Fruit fly (Drosophila melanogaster) whole organism, prepupa: ENCODE results near the gene PNPase.

Experiments used
- CG11902 ChIP-seq: fragments of 200-800 bp; sonication (Bioruptor generic); optimal IDR thresholded peaks from 3 replicates; lab custom pipeline; 2016; ENCODE audit warnings: missing biosample characterization, missing genetic modification characterization
- CG16779 ChIP-seq: fragments of 200-800 bp; sonication (Bioruptor generic); optimal IDR thresholded peaks from 3 replicates; lab custom pipeline; 2017; ENCODE audit warnings: missing biosample characterization, mild to moderate bottlenecking, missing genetic modification characterization
- CG6854 ChIP-seq: fragments of 200-800 bp; sonication (Bioruptor generic); optimal IDR thresholded peaks from 2 replicates; lab custom pipeline; 2017; ENCODE audit warnings: missing biosample characterization, mild to moderate bottlenecking, missing genetic modification characterization
- Gug ChIP-seq: fragments of 200-800 bp; sonication (Bioruptor generic); IDR thresholded peaks from 2 replicates; pipeline ENCODE4 v1.3.6; 2022; ENCODE audit warnings: missing biosample characterization, missing genetic modification characterization
- Hr4 ChIP-seq: fragments of 200-800 bp; sonication (Bioruptor generic); optimal IDR thresholded peaks from 3 replicates; lab custom pipeline; 2016; ENCODE audit warnings: missing biosample characterization, missing genetic modification characterization
- Met ChIP-seq: fragments of 200-800 bp; sonication (Bioruptor generic); optimal IDR thresholded peaks from 3 replicates; lab custom pipeline; 2016; ENCODE audit warnings: missing biosample characterization, missing genetic modification characterization
- OdsH ChIP-seq: fragments of 200-800 bp; sonication (Bioruptor generic); optimal IDR thresholded peaks from 3 replicates; lab custom pipeline; 2016; ENCODE audit warnings: missing biosample characterization, missing genetic modification characterization
- achi ChIP-seq: fragments of 200-800 bp; sonication (Bioruptor generic); optimal IDR thresholded peaks from 3 replicates; lab custom pipeline; 2016; ENCODE audit warnings: missing biosample characterization, missing genetic modification characterization
- dac ChIP-seq: fragments of 200-800 bp; sonication (Bioruptor generic); optimal IDR thresholded peaks from 2 replicates; lab custom pipeline; 2017; ENCODE audit warnings: missing biosample characterization, mild to moderate bottlenecking, missing genetic modification characterization
- net ChIP-seq: fragments of 200-800 bp; sonication (Bioruptor generic); optimal IDR thresholded peaks from 3 replicates; lab custom pipeline; 2016; ENCODE audit warnings: missing biosample characterization, missing genetic modification characterization

dm6 chr3R:31407026-31407654, 1.9 kb upstream of the PNPase start:
- no peak for TF ChIP-seq Gug
- TF ChIP-seq CG6854 (GFP tag; lab: Kevin White, UChicago) = no peak
- no peak for TF ChIP-seq Hr4 (GFP tag; lab: Kevin White, UChicago)
- TF ChIP-seq OdsH = no peak
- no peak for TF ChIP-seq dac (GFP tag; lab: Kevin White, UChicago)
- no peak for TF ChIP-seq net (GFP tag; lab: Kevin White, UChicago)
- no peak for TF ChIP-seq CG11902 (GFP tag; lab: Kevin White, UChicago)
- TF ChIP-seq achi (GFP tag; lab: Kevin White, UChicago) = no peak
- TF ChIP-seq CG16779 (tag; lab: Kevin White, UChicago) = no peak
- no peak for TF ChIP-seq Met (GFP tag; lab: Kevin White, UChicago)
